Fruit fly (Drosophila melanogaster) whole organism, wandering third instar larva: Measurements from ENCODE around the gene CG5446.

ENCODE experiments used
- Abd-B ChIP-seq: fragments of >200 bp; optimal IDR thresholded peaks from 2 replicates; lab custom pipeline; 2017; ENCODE audit warnings: missing biosample characterization, missing genetic modification characterization
- Dfd ChIP-seq: fragments of >200 bp; optimal IDR thresholded peaks from 2 replicates; lab custom pipeline; 2017; ENCODE audit warnings: missing biosample characterization, missing genetic modification characterization
- Hr78 ChIP-seq: fragments of >200 bp; optimal IDR thresholded peaks from 2 replicates; lab custom pipeline; 2017; ENCODE audit warnings: missing biosample characterization, missing genetic modification characterization
- br ChIP-seq: fragments of 200-800 bp; sonication (Bioruptor generic); optimal IDR thresholded peaks from 2 replicates; lab custom pipeline; 2016; ENCODE audit warnings: missing biosample characterization, missing genetic modification characterization
- dsf ChIP-seq: sonication (Bioruptor generic); optimal IDR thresholded peaks from 2 replicates; lab custom pipeline; 2016; ENCODE audit warnings: missing biosample characterization, missing genetic modification characterization, borderline replicate concordance
- fru ChIP-seq: fragments of 200-800 bp; sonication (Bioruptor generic); optimal IDR thresholded peaks from 3 replicates; lab custom pipeline; 2016; ENCODE audit warnings: missing biosample characterization, mild to moderate bottlenecking, missing genetic modification characterization
- pan ChIP-seq: fragments of >200 bp; optimal IDR thresholded peaks from 2 replicates; lab custom pipeline; 2017

- TF ChIP-seq Hr78 (GFP tag; lab: Kevin White, UChicago) (no peak), pan (no peak), Dfd (no peak), br (GFP tag; lab: Kevin White, UChicago) (no peak), dsf (GFP tag; lab: Kevin White, UChicago) (no peak), fru (GFP tag; lab: Kevin White, UChicago) (no peak), Abd-B (GFP tag; lab: Kevin White, UChicago) (no peak)
Measured at dm6 chr2L:12434535-12434938, 7.0 kb upstream of the CG5446 start, which contains the start of gene SC35.
